Worm (Caenorhabditis elegans) whole organism, late embryonic: ENCODE data around the gene spp-9.

Source experiments
- C08G9.2 ChIP-seq: sonication (generic microtip); optimal IDR thresholded peaks from 2 replicates; lab custom pipeline; 2016; ENCODE audit warnings: mild to moderate bottlenecking, missing genetic modification characterization, moderate library complexity, missing compliant biosample characterization
- C38D4.7 ChIP-seq: fragments of 200-800 bp; sonication (Bioruptor generic); optimal IDR thresholded peaks from 2 replicates; lab custom pipeline; 2018; ENCODE audit warnings: mild to moderate bottlenecking, missing genetic modification characterization, moderate library complexity, missing compliant biosample characterization
- F13H6.1 ChIP-seq: sonication (generic microtip); optimal IDR thresholded peaks from 2 replicates; lab custom pipeline; 2016; ENCODE audit warnings: missing genetic modification characterization, missing compliant biosample characterization
- T23F11.4 ChIP-seq: fragments of 200-800 bp; sonication (Bioruptor generic); optimal IDR thresholded peaks from 2 replicates; lab custom pipeline; 2018; ENCODE audit warnings: mild to moderate bottlenecking, missing genetic modification characterization, missing compliant biosample characterization
- Y22D7AL.16 ChIP-seq: sonication (generic microtip); optimal IDR thresholded peaks from 2 replicates; lab custom pipeline; 2016; ENCODE audit warnings: missing genetic modification characterization, missing compliant biosample characterization
- ama-1 ChIP-seq: fragments of 150-350 bp; optimal IDR thresholded peaks from 2 replicates; lab custom pipeline; 2014
- ceh-14 ChIP-seq: sonication (generic microtip); optimal IDR thresholded peaks from 2 replicates; lab custom pipeline; 2016; ENCODE audit warnings: missing genotype, missing genetic modification characterization, missing compliant biosample characterization
- ceh-18 ChIP-seq: sonication (generic microtip); optimal IDR thresholded peaks from 2 replicates; lab custom pipeline; 2016; ENCODE audit warnings: missing genetic modification characterization, missing compliant biosample characterization
- ceh-19 ChIP-seq: fragments of 200-800 bp; sonication (Bioruptor generic); optimal IDR thresholded peaks from 2 replicates; lab custom pipeline; 2018; ENCODE audit warnings: mild to moderate bottlenecking, missing genetic modification characterization, missing compliant biosample characterization
- ceh-22 ChIP-seq: sonication (generic microtip); optimal IDR thresholded peaks from 2 replicates; lab custom pipeline; 2017; ENCODE audit warnings: missing biosample characterization, missing genetic modification characterization
- ceh-30 ChIP-seq: fragments of 150-350 bp; optimal IDR thresholded peaks from 2 replicates; lab custom pipeline; 2014; ENCODE audit warnings: missing biosample characterization, missing genetic modification characterization
- ceh-31 ChIP-seq: sonication (generic microtip); optimal IDR thresholded peaks from 2 replicates; lab custom pipeline; 2016; ENCODE audit warnings: missing genetic modification characterization, missing compliant biosample characterization
- ceh-34 ChIP-seq: sonication (generic microtip); optimal IDR thresholded peaks from 2 replicates; lab custom pipeline; 2016; ENCODE audit warnings: mild to moderate bottlenecking, missing genetic modification characterization, missing compliant biosample characterization
- ceh-6 ChIP-seq: fragments of 200-800 bp; sonication (Bioruptor generic); optimal IDR thresholded peaks from 2 replicates; lab custom pipeline; 2018; ENCODE audit warnings: mild to moderate bottlenecking, missing genetic modification characterization, missing compliant biosample characterization
- ceh-9 ChIP-seq: sonication (generic microtip); optimal IDR thresholded peaks from 2 replicates; lab custom pipeline; 2016; ENCODE audit warnings: mild to moderate bottlenecking, missing genetic modification characterization, inconsistent platforms, missing compliant biosample characterization
- che-1 ChIP-seq: sonication (generic microtip); optimal IDR thresholded peaks from 2 replicates; lab custom pipeline; 2016; ENCODE audit warnings: mild to moderate bottlenecking, missing genetic modification characterization, missing compliant biosample characterization
- dmd-4 ChIP-seq: sonication (generic microtip); optimal IDR thresholded peaks from 2 replicates; lab custom pipeline; 2016; ENCODE audit warnings: borderline replicate concordance, missing genetic modification characterization, missing compliant biosample characterization
- elt-4 ChIP-seq: sonication (generic microtip); optimal IDR thresholded peaks from 2 replicates; lab custom pipeline; 2016; ENCODE audit warnings: missing genetic modification characterization, missing compliant biosample characterization
- ets-4 ChIP-seq: sonication (generic microtip); optimal IDR thresholded peaks from 2 replicates; lab custom pipeline; 2016; ENCODE audit warnings: missing genetic modification characterization, missing compliant biosample characterization
- fax-1 ChIP-seq: sonication (generic microtip); optimal IDR thresholded peaks from 2 replicates; lab custom pipeline; 2016; ENCODE audit warnings: missing genotype, missing genetic modification characterization, missing compliant biosample characterization
- fkh-10 ChIP-seq: fragments of 150-350 bp; optimal IDR thresholded peaks from 2 replicates; lab custom pipeline; 2014; ENCODE audit warnings: missing biosample characterization, missing genetic modification reagents, missing genetic modification characterization
- gmeb-2 ChIP-seq: sonication (generic microtip); optimal IDR thresholded peaks from 2 replicates; lab custom pipeline; 2016; ENCODE audit warnings: missing genetic modification characterization, inconsistent platforms, missing compliant biosample characterization
- hlh-13 ChIP-seq: fragments of 200-800 bp; sonication (Bioruptor generic); optimal IDR thresholded peaks from 2 replicates; lab custom pipeline; 2018; ENCODE audit warnings: mild to moderate bottlenecking, missing genetic modification characterization, missing compliant biosample characterization
- hlh-15 ChIP-seq: sonication (generic microtip); optimal IDR thresholded peaks from 2 replicates; lab custom pipeline; 2016; ENCODE audit warnings: missing genetic modification characterization, missing compliant biosample characterization
- hlh-30 ChIP-seq: sonication (generic microtip); optimal IDR thresholded peaks from 2 replicates; lab custom pipeline; 2017; ENCODE audit warnings: antibody characterized with exemption, missing genetic modification characterization, missing compliant biosample characterization; ENCODE audit not compliant: insufficient read depth
- hlh-6 ChIP-seq: sonication (generic microtip); optimal IDR thresholded peaks from 2 replicates; lab custom pipeline; 2016; ENCODE audit warnings: missing genotype, missing genetic modification characterization, missing compliant biosample characterization
- hlh-8 ChIP-seq: sonication (generic microtip); optimal IDR thresholded peaks from 2 replicates; lab custom pipeline; 2016; ENCODE audit warnings: missing genotype, missing genetic modification characterization, missing compliant biosample characterization
- lim-6 ChIP-seq: sonication (generic microtip); optimal IDR thresholded peaks from 2 replicates; lab custom pipeline; 2016; ENCODE audit warnings: missing genetic modification characterization, missing compliant biosample characterization
- lin-11 ChIP-seq: fragments of 200-800 bp; sonication (Bioruptor generic); optimal IDR thresholded peaks from 2 replicates; lab custom pipeline; 2018; ENCODE audit warnings: mild to moderate bottlenecking, missing genetic modification characterization, missing compliant biosample characterization
- madf-2 ChIP-seq: sonication (generic microtip); optimal IDR thresholded peaks from 2 replicates; lab custom pipeline; 2017; ENCODE audit warnings: missing genetic modification characterization, missing compliant biosample characterization
- mec-3 ChIP-seq: sonication (generic microtip); optimal IDR thresholded peaks from 2 replicates; lab custom pipeline; 2016; ENCODE audit warnings: borderline replicate concordance, missing genetic modification characterization, missing compliant biosample characterization
- nfya-1 ChIP-seq: sonication (generic microtip); optimal IDR thresholded peaks from 2 replicates; lab custom pipeline; 2017; ENCODE audit warnings: missing genetic modification characterization, mild to moderate bottlenecking, missing compliant biosample characterization, antibody characterized with exemption, moderate library complexity
- nhr-11 ChIP-seq: fragments of 150-350 bp; optimal IDR thresholded peaks from 2 replicates; lab custom pipeline; 2014; ENCODE audit warnings: missing biosample characterization, missing genetic modification characterization
- nhr-232 ChIP-seq: sonication (generic microtip); optimal IDR thresholded peaks from 2 replicates; lab custom pipeline; 2016; ENCODE audit warnings: missing genetic modification characterization, missing compliant biosample characterization
- pag-3 ChIP-seq: sonication (generic microtip); optimal IDR thresholded peaks from 2 replicates; lab custom pipeline; 2016; ENCODE audit warnings: missing compliant biosample characterization, missing genetic modification characterization, borderline replicate concordance
- pax-1 ChIP-seq: fragments of 150-350 bp; optimal IDR thresholded peaks from 2 replicates; lab custom pipeline; 2014; ENCODE audit warnings: missing biosample characterization, missing genetic modification characterization
- pha-4 ChIP-seq: fragments of 150-350 bp; optimal IDR thresholded peaks from 2 replicates; lab custom pipeline; 2018; ENCODE audit warnings: missing biosample characterization, missing genetic modification reagents, missing genetic modification characterization
- pqm-1 ChIP-seq: sonication (generic microtip); optimal IDR thresholded peaks from 2 replicates; lab custom pipeline; 2016; ENCODE audit warnings: missing genetic modification characterization, missing compliant biosample characterization
- pros-1 ChIP-seq: fragments of 150-350 bp; optimal IDR thresholded peaks from 2 replicates; lab custom pipeline; 2014; ENCODE audit warnings: missing biosample characterization, missing genetic modification reagents, missing genetic modification characterization
- ref-2 ChIP-seq: sonication (generic microtip); optimal IDR thresholded peaks from 2 replicates; lab custom pipeline; 2016; ENCODE audit warnings: missing genetic modification characterization, missing compliant biosample characterization
- rnt-1 ChIP-seq: sonication (generic microtip); optimal IDR thresholded peaks from 2 replicates; lab custom pipeline; 2016; ENCODE audit warnings: missing genetic modification characterization, missing compliant biosample characterization
- sdc-2 ChIP-seq: sonication (generic microtip); optimal IDR thresholded peaks from 2 replicates; lab custom pipeline; 2016; ENCODE audit warnings: missing genotype, missing genetic modification characterization, missing compliant biosample characterization
- sox-2 ChIP-seq: fragments of 200-800 bp; sonication (Bioruptor generic); IDR thresholded peaks from 2 replicates; pipeline ENCODE4 v1.3.6; 2022; ENCODE audit warnings: missing genetic modification reagents, missing genetic modification characterization, missing compliant biosample characterization
- sox-4 ChIP-seq: sonication (generic microtip); optimal IDR thresholded peaks from 2 replicates; lab custom pipeline; 2017; ENCODE audit warnings: mild to moderate bottlenecking, missing genetic modification characterization, inconsistent platforms, missing compliant biosample characterization
- unc-55 ChIP-seq: sonication (generic microtip); optimal IDR thresholded peaks from 2 replicates; lab custom pipeline; 2017; ENCODE audit warnings: missing biosample characterization, missing genetic modification reagents, missing genetic modification characterization
- unc-86 ChIP-seq: sonication (generic microtip); optimal IDR thresholded peaks from 2 replicates; lab custom pipeline; 2016; ENCODE audit warnings: missing genetic modification characterization, missing compliant biosample characterization

Gene spp-9

ce11 chrX:11465215-11465614 is 22.4 kb upstream of the spp-9 start, which contains the start of gene lin-14:
TSS of gene lin-14 (plus strand) at chrX:11465560.
- TF ChIP-seq nhr-232 (tag; lab: Kevin White, UChicago), result no peak
- TF ChIP-seq ets-4 (tag; lab: Kevin White, UChicago), result peak; percentile 32
- TF ChIP-seq pros-1 (tag; lab: Kevin White, UChicago), result peak; percentile 32
- TF ChIP-seq dmd-4 (tag; lab: Kevin White, UChicago), result no peak
- TF ChIP-seq sdc-2, result no peak
- peak; percentile 67 for TF ChIP-seq ceh-31 (tag; lab: Kevin White, UChicago)
- TF ChIP-seq hlh-6, result peak; percentile 28
- no peak for TF ChIP-seq unc-86 (tag; lab: Kevin White, UChicago)
- TF ChIP-seq fax-1 (tag; lab: Kevin White, UChicago), result peak; percentile 26
- no peak for TF ChIP-seq rnt-1 (tag; lab: Kevin White, UChicago)
- TF ChIP-seq pag-3 (tag; lab: Kevin White, UChicago), result no peak
- no peak for TF ChIP-seq gmeb-2 (tag; lab: Kevin White, UChicago)
- no peak for TF ChIP-seq hlh-13
- TF ChIP-seq madf-2 (tag; lab: Kevin White, UChicago), result no peak
- peak; percentile 29 for TF ChIP-seq nfya-1 (tag; lab: Kevin White, UChicago)
- peak; percentile 14 for TF ChIP-seq ceh-14 (tag; lab: Kevin White, UChicago)
- TF ChIP-seq ceh-18, result peak; percentile 85
- no peak for TF ChIP-seq lin-11 (tag; lab: Kevin White, UChicago)
- TF ChIP-seq ceh-22, result no peak
- TF ChIP-seq ceh-34 (tag; lab: Kevin White, UChicago), result peak; percentile 56
- TF ChIP-seq C38D4.7 (GFP tag; lab: Kevin White, UChicago), result no peak
- TF ChIP-seq, all 69 proteins: peak for 9

- TF ChIP-seq T23F11.4 (no peak), ceh-19 (GFP tag; lab: Kevin White, UChicago) (no peak)
Measured at ce11 chrX:11466444-11467319, 20.9 kb upstream of the spp-9 start.

ce11 chrX:11467320-11467732 is 20.3 kb upstream of the spp-9 start:
- TF ChIP-seq pax-1 (tag; lab: Kevin White, UChicago) (no peak), C08G9.2 (tag; lab: Kevin White, UChicago) (peak; percentile 52), lim-6 (no peak), unc-86 (tag; lab: Kevin White, UChicago) (no peak), hlh-8 (tag; lab: Kevin White, UChicago) (peak; percentile 41), hlh-6 (no peak), sox-4 (tag; lab: Kevin White, UChicago) (peak; percentile 24), hlh-30 (tag; lab: Kevin White, UChicago) (peak; percentile 46), pha-4 (tag; lab: Kevin White, UChicago) (no peak), ceh-30 (no peak), ref-2 (tag; lab: Kevin White, UChicago) (peak; percentile 47), ama-1 (lab: Kevin White, UChicago) (no peak), fax-1 (tag; lab: Kevin White, UChicago) (peak; percentile 24), hlh-13 (peak; percentile 14), ceh-6 (GFP tag; lab: Kevin White, UChicago) (no peak), dmd-4 (tag; lab: Kevin White, UChicago) (peak; percentile 75), Y22D7AL.16 (tag; lab: Kevin White, UChicago) (no peak), sox-2 (GFP tag; lab: Robert Waterston, UW) (no peak), ceh-9 (tag; lab: Kevin White, UChicago) (no peak), ceh-18 (peak; percentile 93), pqm-1 (tag; lab: Kevin White, UChicago) (no peak), ceh-31 (tag; lab: Kevin White, UChicago) (peak; percentile 82), che-1 (tag; lab: Kevin White, UChicago) (no peak), ceh-19 (GFP tag; lab: Kevin White, UChicago) (peak; percentile 58), elt-4 (tag; lab: Kevin White, UChicago) (no peak), hlh-15 (tag; lab: Kevin White, UChicago) (no peak), nhr-11 (tag; lab: Kevin White, UChicago) (no peak), madf-2 (tag; lab: Kevin White, UChicago) (no peak), unc-55 (GFP tag; lab: Kevin White, UChicago) (peak; percentile 31), F13H6.1 (tag; lab: Kevin White, UChicago) (peak; percentile 67), C38D4.7 (GFP tag; lab: Kevin White, UChicago) (peak; percentile 42), fkh-10 (GFP tag; lab: Kevin White, UChicago) (peak; percentile 12), pros-1 (tag; lab: Kevin White, UChicago) (peak; percentile 79), mec-3 (peak; percentile 29)
